Worm (Caenorhabditis elegans): Measurements from ENCODE around the gene cpin-1.

Gene cpin-1

ce11 chrIV:9440880-9441336 is 9.6 kb upstream of the cpin-1 start, which contains the start of gene idh-1 (continued):
- TF ChIP-seq lin-39 (tag; optimal IDR thresholded peaks at IDR 0.05) (no peak), zag-1 (tag; optimal IDR thresholded peaks at IDR 0.05) (no peak), dmd-4 (tag; optimal IDR thresholded peaks at IDR 0.05) (no peak), Y55F3AM.14 (GFP tag; optimal IDR thresholded peaks at IDR 0.05) (no peak), fos-1 (tag; optimal IDR thresholded peaks at IDR 0.05) (peak; percentile 12), lin-11 (tag; optimal IDR thresholded peaks at IDR 0.05) (no peak), unc-39 (tag; optimal IDR thresholded peaks at IDR 0.05) (no peak), sma-3 (GFP tag; optimal IDR thresholded peaks at IDR 0.05) (peak; percentile 11), snpc-4 (tag; optimal IDR thresholded peaks at IDR 0.05) (peak; percentile 76), crh-2 (tag; optimal IDR thresholded peaks at IDR 0.05) (peak; percentile 0)

- TF ChIP-seq blmp-1 (tag; optimal IDR thresholded peaks at IDR 0.05; ENCODE audit: insufficient read depth): peak; percentile 41
- peak; percentile 8 for TF ChIP-seq crh-2 (tag; optimal IDR thresholded peaks at IDR 0.05)
- no peak for TF ChIP-seq mbf-1 (tag; optimal IDR thresholded peaks at IDR 0.05)
- no peak for TF ChIP-seq nhr-77 (tag; optimal IDR thresholded peaks at IDR 0.05)
- TF ChIP-seq sma-9 (GFP tag; optimal IDR thresholded peaks at IDR 0.05): peak; percentile 12
- TF ChIP-seq sma-9 (tag; optimal IDR thresholded peaks at IDR 0.05): no peak
Observed at ce11 chrIV:9441391-9441790, 9.1 kb upstream of the cpin-1 start.

ce11 chrIV:9442106-9442532 is 8.4 kb upstream of the cpin-1 start:
- TF ChIP-seq sma-3 (GFP tag; optimal IDR thresholded peaks at IDR 0.05) (peak; percentile 89), C34F6.9 (tag; optimal IDR thresholded peaks at IDR 0.05) (no peak), nhr-237 (tag; optimal IDR thresholded peaks at IDR 0.05) (no peak), dmd-4 (tag; optimal IDR thresholded peaks at IDR 0.05) (no peak), ZK546.5 (tag; optimal IDR thresholded peaks at IDR 0.05) (no peak), gmeb-1 (tag; optimal IDR thresholded peaks at IDR 0.05) (peak; percentile 59), blmp-1 (tag; optimal IDR thresholded peaks at IDR 0.05; ENCODE audit: insufficient read depth) (peak; percentile 61), nhr-10 (tag; optimal IDR thresholded peaks at IDR 0.05) (peak; percentile 3), nhr-21 (tag; optimal IDR thresholded peaks at IDR 0.05) (peak; percentile 88), mab-5 (tag; optimal IDR thresholded peaks at IDR 0.05) (no peak), ztf-11 (tag; optimal IDR thresholded peaks at IDR 0.05) (no peak), nhr-23 (tag; optimal IDR thresholded peaks at IDR 0.05) (no peak), nhr-129 (tag; optimal IDR thresholded peaks at IDR 0.05) (peak; percentile 65), sma-9 (GFP tag; optimal IDR thresholded peaks at IDR 0.05) (peak; percentile 94), sma-9 (tag; optimal IDR thresholded peaks at IDR 0.05) (no peak), ama-1 (optimal IDR thresholded peaks at IDR 0.05) (peak; percentile 35), nhr-77 (tag; optimal IDR thresholded peaks at IDR 0.05) (no peak), alr-1 (tag; optimal IDR thresholded peaks at IDR 0.05) (no peak), unc-39 (tag; optimal IDR thresholded peaks at IDR 0.05) (no peak), zag-1 (tag; optimal IDR thresholded peaks at IDR 0.05) (no peak), ceh-82 (tag; optimal IDR thresholded peaks at IDR 0.05) (no peak), ztf-4 (tag; optimal IDR thresholded peaks at IDR 0.05) (no peak), aly-2 (tag; optimal IDR thresholded peaks at IDR 0.05) (no peak), unc-62 (GFP tag; optimal IDR thresholded peaks at IDR 0.05) (no peak), snpc-4 (tag; optimal IDR thresholded peaks at IDR 0.05) (no peak), lin-39 (tag; optimal IDR thresholded peaks at IDR 0.05) (no peak), skn-1 (tag; optimal IDR thresholded peaks at IDR 0.05) (peak; percentile 74), F13H6.1 (tag; optimal IDR thresholded peaks at IDR 0.05) (peak; percentile 58), lin-13 (GFP tag; optimal IDR thresholded peaks at IDR 0.05) (peak; percentile 41), ztf-1 (GFP tag; conservative IDR thresholded peaks at IDR 0.05) (no peak), lin-11 (tag; optimal IDR thresholded peaks at IDR 0.05) (no peak), nhr-11 (tag; optimal IDR thresholded peaks at IDR 0.05) (no peak), Y55F3AM.14 (GFP tag; optimal IDR thresholded peaks at IDR 0.05) (no peak), ceh-16 (tag; optimal IDR thresholded peaks at IDR 0.05) (peak; percentile 82), mdl-1 (tag; optimal IDR thresholded peaks at IDR 0.05) (peak; percentile 72 to 87), sem-4 (tag; optimal IDR thresholded peaks at IDR 0.05) (peak; percentile 62), nhr-25 (tag; optimal IDR thresholded peaks at IDR 0.05) (peak; percentile 17), R02D3.7 (tag; optimal IDR thresholded peaks at IDR 0.05) (no peak), mbf-1 (tag; optimal IDR thresholded peaks at IDR 0.05) (no peak), nhr-12 (tag; optimal IDR thresholded peaks at IDR 0.05) (no peak), elt-3 (tag; optimal IDR thresholded peaks at IDR 0.05) (no peak), peb-1 (tag; optimal IDR thresholded peaks at IDR 0.05) (no peak), unc-55 (GFP tag; optimal IDR thresholded peaks at IDR 0.05) (no peak), crh-2 (tag; optimal IDR thresholded peaks at IDR 0.05) (peak; percentile 97), lsy-2 (tag; optimal IDR thresholded peaks at IDR 0.05) (peak in 1 of 2 experiments; percentile 56), elt-1 (tag; optimal IDR thresholded peaks at IDR 0.05) (peak; percentile 64), nhr-6 (tag; optimal IDR thresholded peaks at IDR 0.05) (peak; percentile 82), fos-1 (tag; optimal IDR thresholded peaks at IDR 0.05) (peak; percentile 39), egl-27 (tag; optimal IDR thresholded peaks at IDR 0.05) (peak; percentile 11)
